Worm (Caenorhabditis elegans) whole organism, early embryonic: Measurements from ENCODE around the gene M03E7.1.

Experiments
- aly-1 ChIP-seq: sonication (generic microtip); optimal IDR thresholded peaks from 2 replicates; lab custom pipeline; 2016; ENCODE audit warnings: missing genetic modification characterization, missing compliant biosample characterization
- ama-1 ChIP-seq: fragments of 150-350 bp; optimal IDR thresholded peaks from 2 replicates; lab custom pipeline; 2014
- flt-1 ChIP-seq: fragments of 200-800 bp; sonication (Bioruptor generic); IDR thresholded peaks from 2 replicates; pipeline ENCODE4 v1.3.6; 2022; ENCODE audit warnings: missing genetic modification characterization, missing compliant biosample characterization
- hmbx-1 ChIP-seq: sonication (generic microtip); optimal IDR thresholded peaks from 2 replicates; lab custom pipeline; 2016; ENCODE audit warnings: mild to moderate bottlenecking, missing genetic modification characterization, missing compliant biosample characterization
- hmg-4 ChIP-seq: fragments of 200-800 bp; sonication (Bioruptor generic); optimal IDR thresholded peaks from 2 replicates; lab custom pipeline; 2018; ENCODE audit warnings: mild to moderate bottlenecking, missing genetic modification characterization, missing compliant biosample characterization
- hnd-1 ChIP-seq: sonication (generic microtip); optimal IDR thresholded peaks from 2 replicates; lab custom pipeline; 2016; ENCODE audit warnings: missing genetic modification characterization, missing compliant biosample characterization
- pes-1 ChIP-seq: fragments of 200-800 bp; sonication (Bioruptor generic); IDR thresholded peaks from 2 replicates; pipeline ENCODE4 v1.3.6; 2022; ENCODE audit warnings: missing genetic modification reagents, missing genetic modification characterization, missing compliant biosample characterization
- tra-4 ChIP-seq: sonication (generic microtip); optimal IDR thresholded peaks from 2 replicates; lab custom pipeline; 2017; ENCODE audit warnings: missing genetic modification characterization, missing compliant biosample characterization

DNA sequence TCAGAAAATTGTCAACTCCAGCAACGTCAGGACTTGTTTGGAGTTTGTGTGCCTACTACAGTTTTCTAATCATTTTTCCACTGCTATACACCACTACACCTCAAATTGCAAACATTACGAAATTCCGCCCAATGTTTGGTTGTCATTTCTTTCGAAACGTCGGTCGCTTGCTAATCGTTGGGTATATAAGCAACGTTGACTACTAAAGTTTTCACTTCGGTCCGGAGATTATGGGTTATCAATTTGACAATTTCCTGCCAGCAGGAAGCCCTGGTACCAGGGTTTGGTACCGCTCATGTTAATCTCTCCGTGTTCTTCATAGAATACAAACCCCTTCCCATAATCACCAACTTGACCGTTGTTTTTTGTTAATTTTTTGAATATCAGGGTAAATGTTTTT lies 45.5 kb upstream of the M03E7.1 start:
- no peak for TF ChIP-seq ama-1
- no peak for TF ChIP-seq tra-4 (tag; lab: Kevin White, UChicago)
- TF ChIP-seq hmg-4: no peak
- TF ChIP-seq aly-1 (tag; lab: Kevin White, UChicago): no peak
- no peak for TF ChIP-seq flt-1 (GFP tag; lab: Robert Waterston, UW)
- TF ChIP-seq hmbx-1 (tag; lab: Kevin White, UChicago): no peak
- TF ChIP-seq pes-1 (GFP tag; lab: Robert Waterston, UW): no peak
- TF ChIP-seq hnd-1 (tag; lab: Kevin White, UChicago): no peak
